Fruit fly (Drosophila melanogaster) whole organism, embryonic: ENCODE results near the gene CG46460.

Experiments used
- Atf6 ChIP-seq: fragments of 200-800 bp; sonication (Bioruptor generic); IDR thresholded peaks from 2 replicates; pipeline ENCODE4 v1.3.6; 2022; ENCODE audit warnings: missing biosample characterization, missing genetic modification characterization
- CG1233 ChIP-seq: fragments of 200-800 bp; sonication (Bioruptor generic); optimal IDR thresholded peaks from 4 replicates; lab custom pipeline; 2018; ENCODE audit warnings: missing biosample characterization, mild to moderate bottlenecking, missing genetic modification characterization
- CG13287 ChIP-seq: fragments of 200-800 bp; sonication (Bioruptor generic); IDR thresholded peaks from 2 replicates; pipeline ENCODE4 v1.3.6; 2022; ENCODE audit warnings: missing biosample characterization, missing genetic modification characterization; ENCODE audit not compliant: partially characterized antibody
- CG13296 ChIP-seq: fragments of 200-800 bp; sonication (Bioruptor generic); optimal IDR thresholded peaks from 3 replicates; lab custom pipeline; 2018; ENCODE audit warnings: missing biosample characterization, mild to moderate bottlenecking, missing genetic modification characterization
- CG13775 ChIP-seq: fragments of 200-800 bp; sonication (Bioruptor generic); optimal IDR thresholded peaks from 3 replicates; lab custom pipeline; 2017; ENCODE audit warnings: missing biosample characterization, mild to moderate bottlenecking, missing genetic modification characterization
- CG14710 ChIP-seq: fragments of 200-800 bp; sonication (Bioruptor generic); optimal IDR thresholded peaks from 3 replicates; lab custom pipeline; 2019; ENCODE audit warnings: missing biosample characterization, mild to moderate bottlenecking, missing genetic modification characterization, moderate library complexity
- CG1603 ChIP-seq: fragments of 200-800 bp; sonication (Bioruptor generic); optimal IDR thresholded peaks from 2 replicates; lab custom pipeline; 2019; ENCODE audit warnings: missing biosample characterization, mild to moderate bottlenecking, missing genetic modification characterization, moderate library complexity
- CG17186 ChIP-seq: fragments of 200-800 bp; sonication (Bioruptor generic); optimal IDR thresholded peaks from 3 replicates; lab custom pipeline; 2017; ENCODE audit warnings: missing biosample characterization, missing genetic modification reagents, missing genetic modification characterization
- CG17385 ChIP-seq: fragments of 200-800 bp; sonication (Bioruptor generic); optimal IDR thresholded peaks from 3 replicates; lab custom pipeline; 2018; ENCODE audit warnings: missing biosample characterization, mild to moderate bottlenecking, missing genetic modification characterization
- CG30431 ChIP-seq: fragments of 200-800 bp; sonication (Bioruptor generic); optimal IDR thresholded peaks from 2 replicates; lab custom pipeline; 2017; ENCODE audit warnings: missing biosample characterization, missing genetic modification characterization
- CG32532 ChIP-seq: fragments of 200-800 bp; sonication (Bioruptor generic); IDR thresholded peaks from 2 replicates; pipeline ENCODE4 v1.3.6; 2022; ENCODE audit warnings: missing biosample characterization, missing genetic modification characterization
- CG42726 ChIP-seq: fragments of 200-800 bp; sonication (Bioruptor generic); IDR thresholded peaks from 2 replicates; pipeline ENCODE4 v1.3.6; 2022; ENCODE audit warnings: missing biosample characterization, missing genetic modification characterization; ENCODE audit not compliant: partially characterized antibody
- CG4617 ChIP-seq: fragments of 200-800 bp; sonication (Bioruptor generic); optimal IDR thresholded peaks from 3 replicates; lab custom pipeline; 2016; ENCODE audit warnings: missing biosample characterization, missing genetic modification characterization, borderline replicate concordance
- CG8765 ChIP-seq: fragments of 200-800 bp; sonication (Bioruptor generic); IDR thresholded peaks from 2 replicates; pipeline ENCODE4 v1.3.6; 2022; ENCODE audit warnings: missing biosample characterization, missing genetic modification characterization
- CG9797 ChIP-seq: fragments of 200-800 bp; sonication (Bioruptor generic); optimal IDR thresholded peaks from 3 replicates; lab custom pipeline; 2018; ENCODE audit warnings: missing biosample characterization, mild to moderate bottlenecking, missing genetic modification characterization
- CHES-1-like ChIP-seq: fragments of 200-800 bp; sonication (Bioruptor generic); optimal IDR thresholded peaks from 2 replicates; lab custom pipeline; 2016; ENCODE audit warnings: missing biosample characterization, missing genetic modification characterization
- CTCF ChIP-seq: fragments of 200-800 bp; sonication (Bioruptor generic); optimal IDR thresholded peaks from 2 replicates; lab custom pipeline; 2017; ENCODE audit warnings: missing biosample characterization, mild to moderate bottlenecking, missing genetic modification characterization, moderate library complexity
- Dbx ChIP-seq: fragments of 200-800 bp; sonication (Bioruptor generic); IDR thresholded peaks from 3 replicates; pipeline ENCODE4 v1.3.6; 2022; ENCODE audit warnings: missing biosample characterization, missing genetic modification characterization
- Dll ChIP-seq: fragments of 200-800 bp; sonication (Bioruptor generic); IDR thresholded peaks from 4 replicates; pipeline ENCODE4 v1.3.6; 2022; ENCODE audit warnings: missing biosample characterization, missing genetic modification characterization; ENCODE audit not compliant: partially characterized antibody
- Dp ChIP-seq: fragments of 200-800 bp; sonication (Bioruptor generic); optimal IDR thresholded peaks from 2 replicates; lab custom pipeline; 2018; ENCODE audit warnings: missing biosample characterization, mild to moderate bottlenecking, missing genetic modification characterization, moderate library complexity
- E2f2 ChIP-seq: fragments of 200-800 bp; sonication (Bioruptor generic); IDR thresholded peaks from 2 replicates; pipeline ENCODE4 v1.3.6; 2022; ENCODE audit warnings: missing biosample characterization, missing genetic modification characterization
- HLH54F ChIP-seq: fragments of 200-800 bp; sonication (Bioruptor generic); optimal IDR thresholded peaks from 3 replicates; lab custom pipeline; 2016; ENCODE audit warnings: missing biosample characterization, missing genetic modification characterization
- HmgZ ChIP-seq: fragments of 200-800 bp; sonication (Bioruptor generic); optimal IDR thresholded peaks from 2 replicates; lab custom pipeline; 2018; ENCODE audit warnings: missing biosample characterization, mild to moderate bottlenecking, missing genetic modification characterization
- Hmr ChIP-seq: fragments of 200-800 bp; sonication (Bioruptor generic); optimal IDR thresholded peaks from 3 replicates; lab custom pipeline; 2017; ENCODE audit warnings: mild to moderate bottlenecking, missing biosample characterization, missing genetic modification reagents, missing genetic modification characterization
- Hsf ChIP-seq: fragments of 200-800 bp; sonication (Bioruptor generic); optimal IDR thresholded peaks from 3 replicates; lab custom pipeline; 2016; ENCODE audit warnings: missing biosample characterization, missing genetic modification characterization
- MESR4 ChIP-seq: fragments of 200-800 bp; sonication (Bioruptor generic); optimal IDR thresholded peaks from 2 replicates; lab custom pipeline; 2018; ENCODE audit warnings: missing biosample characterization, mild to moderate bottlenecking, missing genetic modification characterization, moderate library complexity
- MTF-1 ChIP-seq: fragments of 200-800 bp; sonication (Bioruptor generic); optimal IDR thresholded peaks from 2 replicates; lab custom pipeline; 2018; ENCODE audit warnings: missing biosample characterization, mild to moderate bottlenecking, missing genetic modification characterization, borderline replicate concordance
- Myb ChIP-seq: fragments of 200-800 bp; sonication (Bioruptor generic); optimal IDR thresholded peaks from 2 replicates; lab custom pipeline; 2016; ENCODE audit warnings: missing biosample characterization, missing genetic modification characterization
- Opbp ChIP-seq: fragments of 200-800 bp; sonication (Bioruptor generic); IDR thresholded peaks from 3 replicates; pipeline ENCODE4 v1.3.6; 2022; ENCODE audit warnings: missing biosample characterization, missing genetic modification characterization; ENCODE audit not compliant: partially characterized antibody
- Rfx ChIP-seq: fragments of 200-800 bp; sonication (Bioruptor generic); IDR thresholded peaks from 2 replicates; pipeline ENCODE4 v1.3.6; 2022; ENCODE audit warnings: missing biosample characterization, missing genetic modification characterization
- Side ChIP-seq: fragments of 200-800 bp; sonication (Bioruptor generic); optimal IDR thresholded peaks from 2 replicates; lab custom pipeline; 2016; ENCODE audit warnings: missing biosample characterization, missing genetic modification characterization
- YL-1 ChIP-seq: fragments of 200-800 bp; sonication (Bioruptor generic); optimal IDR thresholded peaks from 3 replicates; lab custom pipeline; 2017; ENCODE audit warnings: missing biosample characterization, mild to moderate bottlenecking, missing genetic modification characterization
- ab ChIP-seq: fragments of 200-800 bp; sonication (Bioruptor generic); optimal IDR thresholded peaks from 2 replicates; lab custom pipeline; 2016; ENCODE audit warnings: missing biosample characterization, missing genetic modification characterization
- chif ChIP-seq, 2 experiments: fragments of 200-800 bp; sonication (Bioruptor generic); optimal IDR thresholded peaks; 3 replicates each; lab custom pipeline; 2016; ENCODE audit warnings: missing biosample characterization in 2 of 2, missing genetic modification characterization in 2 of 2
- ci ChIP-seq: fragments of 200-800 bp; sonication (Bioruptor generic); IDR thresholded peaks from 3 replicates; pipeline ENCODE4 v1.3.6; 2022; ENCODE audit warnings: missing biosample characterization, missing genetic modification characterization
- dpn ChIP-seq, 2 experiments: fragments of 200-800 bp; sonication (Bioruptor generic); optimal IDR thresholded peaks; 3 replicates each; lab custom pipeline; 2016; ENCODE audit warnings: missing biosample characterization in 2 of 2, missing genetic modification characterization in 2 of 2
- hbn ChIP-seq: fragments of 200-800 bp; sonication (Bioruptor generic); IDR thresholded peaks from 2 replicates; pipeline ENCODE4 v1.3.6; 2022; ENCODE audit warnings: missing biosample characterization, missing genetic modification characterization; ENCODE audit not compliant: partially characterized antibody
- kni ChIP-seq: fragments of 200-800 bp; sonication (Bioruptor generic); optimal IDR thresholded peaks from 3 replicates; lab custom pipeline; 2017; ENCODE audit warnings: mild to moderate bottlenecking, missing biosample characterization, missing genetic modification reagents, missing genetic modification characterization
- sna ChIP-seq: fragments of 200-800 bp; sonication (Bioruptor generic); IDR thresholded peaks from 2 replicates; pipeline ENCODE4 v1.3.6; 2022; ENCODE audit warnings: missing biosample characterization, missing genetic modification characterization; ENCODE audit not compliant: partially characterized antibody
- so ChIP-seq: fragments of 200-800 bp; sonication (Bioruptor generic); IDR thresholded peaks from 3 replicates; pipeline ENCODE4 v1.3.6; 2022; ENCODE audit warnings: missing biosample characterization, missing genetic modification characterization
- sob ChIP-seq: fragments of 200-800 bp; sonication (Bioruptor generic); IDR thresholded peaks from 2 replicates; pipeline ENCODE4 v1.3.6; 2022; ENCODE audit warnings: missing biosample characterization, missing genetic modification characterization
- stc ChIP-seq: fragments of 200-800 bp; sonication (Bioruptor generic); IDR thresholded peaks from 2 replicates; pipeline ENCODE4 v1.3.6; 2022; ENCODE audit warnings: missing biosample characterization, missing genetic modification characterization
- sug ChIP-seq: fragments of 200-800 bp; optimal IDR thresholded peaks from 2 replicates; lab custom pipeline; 2019; ENCODE audit warnings: missing biosample characterization, mild to moderate bottlenecking, missing genetic modification characterization, moderate library complexity
- tap ChIP-seq: fragments of 200-800 bp; optimal IDR thresholded peaks from 3 replicates; lab custom pipeline; 2019; ENCODE audit warnings: missing biosample characterization, mild to moderate bottlenecking, missing genetic modification characterization, moderate library complexity
- tgo ChIP-seq: fragments of 200-800 bp; sonication (Bioruptor generic); IDR thresholded peaks from 3 replicates; pipeline ENCODE4 v1.3.6; 2022; ENCODE audit warnings: missing biosample characterization, missing genetic modification characterization
- zen2 ChIP-seq: fragments of 200-800 bp; sonication (Bioruptor generic); IDR thresholded peaks from 3 replicates; pipeline ENCODE4 v1.3.6; 2022; ENCODE audit warnings: missing biosample characterization, missing genetic modification characterization; ENCODE audit not compliant: partially characterized antibody
- zfh1 ChIP-seq: fragments of 200-800 bp; sonication (Bioruptor generic); IDR thresholded peaks from 3 replicates; pipeline ENCODE4 v1.3.6; 2022; ENCODE audit warnings: missing biosample characterization, missing genetic modification characterization

CG46460 gene

DNA sequence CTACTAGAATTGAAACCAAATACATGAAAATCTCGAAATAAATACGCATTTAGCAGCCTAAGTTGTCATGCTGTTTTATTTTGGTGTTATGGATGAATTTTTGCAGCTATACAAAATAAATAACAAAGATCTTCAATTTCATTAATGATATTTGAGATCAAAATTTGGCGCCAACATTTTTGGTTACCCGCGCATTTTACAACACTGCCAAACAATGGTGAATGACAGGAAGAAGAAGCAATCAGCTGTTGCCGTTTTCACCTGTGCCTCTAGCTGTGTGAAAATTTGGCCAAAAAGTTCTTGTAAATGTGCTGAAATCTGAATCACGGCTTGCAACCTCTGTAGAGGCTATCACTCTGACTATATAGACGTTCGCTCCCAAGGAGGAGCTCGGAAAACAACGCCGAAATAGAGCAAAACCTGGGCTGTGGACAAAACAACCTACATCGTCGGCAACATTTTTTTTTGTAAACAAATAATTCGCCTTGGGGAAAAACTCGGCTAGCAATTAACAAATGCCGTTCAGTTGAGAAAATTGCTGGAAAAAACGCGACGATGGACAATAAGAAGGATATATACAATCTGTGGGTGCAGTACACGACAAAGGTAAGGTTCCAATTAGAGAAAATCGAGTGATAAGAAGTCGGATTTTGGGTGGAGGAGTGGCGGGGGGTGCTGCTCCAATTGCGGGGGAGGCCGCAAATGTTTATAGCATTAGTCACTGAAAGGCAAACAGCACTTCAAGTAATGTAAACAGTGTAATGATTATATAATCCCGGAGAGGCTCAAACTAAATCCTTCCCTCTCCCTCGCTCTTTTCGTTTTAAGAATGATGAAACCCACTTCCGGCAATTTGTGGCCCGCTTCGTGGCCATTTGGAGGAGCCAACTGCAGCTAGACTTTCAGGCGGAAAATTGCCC lies 33.1 kb downstream of the CG46460 start, which contains the start of gene CG43367 (continued):
- 0 out of 4 replicates have a peak, but pooled peaks have one; percentile 32 for TF ChIP-seq Dll (GFP tag; lab: Robert Waterston, UW)
- no peak for TF ChIP-seq hbn (GFP tag; lab: Robert Waterston, UW)
- no peak for TF ChIP-seq CG1603 (tag; lab: Kevin White, UChicago)
- TF ChIP-seq CG42726 (GFP tag; lab: Robert Waterston, UW) = 0 out of 2 replicates have a peak, but pooled peaks have one; percentile 29
- peak; percentile 22; the same call in 1 of the 2 replicates for TF ChIP-seq CG13287 (GFP tag; lab: Robert Waterston, UW)
- TF ChIP-seq ab (GFP tag; lab: Kevin White, UChicago) = no peak
- peak; percentile 6 for TF ChIP-seq Hmr (GFP tag; lab: Kevin White, UChicago)
- no peak for TF ChIP-seq tap (tag; lab: Kevin White, UChicago)
- no peak for TF ChIP-seq zen2 (GFP tag; lab: Robert Waterston, UW)
- no peak for TF ChIP-seq sug
- TF ChIP-seq CG13775 (GFP tag; lab: Kevin White, UChicago) = no peak
- TF ChIP-seq Opbp (GFP tag; lab: Robert Waterston, UW) = peak; percentile 50; the same call in 1 of the 3 replicates
- TF ChIP-seq zfh1 (GFP tag; lab: Robert Waterston, UW) = 0 out of 3 replicates have a peak, but pooled peaks have one; percentile 12
- peak; percentile 60 for TF ChIP-seq kni (GFP tag; lab: Kevin White, UChicago)
- TF ChIP-seq so (GFP tag; lab: Robert Waterston, UW) = 0 out of 3 replicates have a peak, but pooled peaks have one; percentile 33
- TF ChIP-seq stc (GFP tag; lab: Robert Waterston, UW) = peak; percentile 11; the same call in 1 of the 2 replicates
- TF ChIP-seq sna = no peak
- TF ChIP-seq Side (GFP tag; lab: Kevin White, UChicago) = peak; percentile 20
- no peak for TF ChIP-seq CG1233 (GFP tag; lab: Kevin White, UChicago)
- TF ChIP-seq CG17186 (GFP tag; lab: Kevin White, UChicago) = peak; percentile 15
- peak; percentile 99 for TF ChIP-seq CG17385 (GFP tag; lab: Kevin White, UChicago)
- TF ChIP-seq CG14710 (tag; lab: Kevin White, UChicago) = no peak
- TF ChIP-seq CG4617 (GFP tag; lab: Kevin White, UChicago) = peak; percentile 29
- TF ChIP-seq CHES-1-like (GFP tag; lab: Kevin White, UChicago) = peak; percentile 11
- TF ChIP-seq HLH54F (GFP tag; lab: Kevin White, UChicago) = peak; percentile 18
- peak in 1 of 2 experiments; percentile 3 for TF ChIP-seq chif (GFP tag; optimal IDR thresholded peaks at IDR 0.05; lab: Kevin White, UChicago)
- peak; percentile 33 for TF ChIP-seq MESR4 (GFP tag; lab: Kevin White, UChicago)
- peak; percentile 97 for TF ChIP-seq Dp
- peak; percentile 6 for TF ChIP-seq MTF-1
- TF ChIP-seq CG8765 = no peak
- peak; percentile 97 for TF ChIP-seq E2f2 (GFP tag; lab: Robert Waterston, UW)
- TF ChIP-seq sob (GFP tag; lab: Robert Waterston, UW) = no peak
- no peak for TF ChIP-seq Hsf (GFP tag; lab: Kevin White, UChicago)
- peak; percentile 67 for TF ChIP-seq Rfx (GFP tag; lab: Robert Waterston, UW)
- 0 out of 3 replicates have a peak, but pooled peaks have one; percentile 37 for TF ChIP-seq ci
- TF ChIP-seq CG32532 (GFP tag; lab: Robert Waterston, UW) = peak; percentile 32; the same call in 1 of the 2 replicates
- TF ChIP-seq YL-1 (GFP tag; lab: Kevin White, UChicago) = peak; percentile 45
- 0 out of 3 replicates have a peak, but pooled peaks have one; percentile 15 for TF ChIP-seq Dbx (GFP tag; lab: Robert Waterston, UW)
- TF ChIP-seq dpn (GFP tag; optimal IDR thresholded peaks at IDR 0.05; lab: Kevin White, UChicago) = peak in 1 of 2 experiments; percentile 40
- TF ChIP-seq CG30431 (GFP tag; lab: Kevin White, UChicago) = no peak
- TF ChIP-seq tgo (GFP tag; lab: Robert Waterston, UW) = no peak
- TF ChIP-seq CTCF = peak; percentile 2
- peak; percentile 45 for TF ChIP-seq HmgZ
- TF ChIP-seq Atf6 = 0 out of 2 replicates have a peak, but pooled peaks have one; percentile 22
- no peak for TF ChIP-seq CG13296
- peak; percentile 45 for TF ChIP-seq Myb (GFP tag; lab: Kevin White, UChicago)
- TF ChIP-seq CG9797 (GFP tag; lab: Kevin White, UChicago) = peak; percentile 0
